Worm (Caenorhabditis elegans): ENCODE results near the gene ain-1.

DNA sequence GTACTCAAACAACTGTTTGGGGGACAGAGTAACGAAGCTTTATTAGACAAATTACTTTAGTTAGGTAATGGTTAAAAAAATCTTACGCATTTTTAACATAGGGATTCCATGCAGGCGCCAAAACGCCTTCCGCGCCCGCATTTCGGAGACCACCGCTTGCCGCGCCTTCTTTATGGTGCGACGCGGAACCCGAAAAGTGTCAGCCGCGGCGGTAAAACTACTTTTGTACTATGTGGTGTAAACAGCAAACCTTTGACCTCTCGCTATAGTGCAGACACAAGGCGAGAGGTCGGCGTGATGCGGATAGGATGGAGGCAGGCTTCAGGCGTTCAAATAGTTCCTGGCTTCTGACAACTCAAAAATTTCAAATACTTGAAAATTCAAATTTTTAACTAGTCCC lies 38.0 kb upstream of the ain-1 start:
- TF ChIP-seq ces-1 (GFP tag; optimal IDR thresholded peaks at IDR 0.05) (no peak), egl-27 (tag; optimal IDR thresholded peaks at IDR 0.05) (no peak), snpc-4 (tag; optimal IDR thresholded peaks at IDR 0.05) (no peak), egl-13 (tag; optimal IDR thresholded peaks at IDR 0.05) (no peak), lin-13 (GFP tag; optimal IDR thresholded peaks at IDR 0.05) (no peak), zag-1 (tag; optimal IDR thresholded peaks at IDR 0.05) (no peak), nhr-11 (tag; optimal IDR thresholded peaks at IDR 0.05) (no peak), nhr-76 (tag; optimal IDR thresholded peaks at IDR 0.05) (no peak), lin-15B (tag; optimal IDR thresholded peaks at IDR 0.05) (no peak), aha-1 (tag; optimal IDR thresholded peaks at IDR 0.05) (no peak), ceh-90 (tag; optimal IDR thresholded peaks at IDR 0.05) (no peak), F16B12.6 (tag; optimal IDR thresholded peaks at IDR 0.05) (no peak), ztf-11 (tag; optimal IDR thresholded peaks at IDR 0.05) (no peak), dpl-1 (GFP tag; optimal IDR thresholded peaks at IDR 0.05) (no peak)

Measured in whole organism, L1 larva.